Comparison of ENCODE assay signal across 3 worm cellular contexts in genomic region chrV:1223559-1223958, ce11.
TF ChIP-seq lines count a peak whose summit lies in the region.

No protein-coding gene starts in this region.

TF ChIP-seq in whole organism, late embryonic, 69 proteins besides CTCF, POLR2A, EP300 and RAD21:
- TF ChIP-seq unc-42 (tag; optimal IDR thresholded peaks at IDR 0.05; lab: Kevin White, UChicago), result peak; percentile 81
- TF ChIP-seq C08G9.2 (tag; optimal IDR thresholded peaks at IDR 0.05; lab: Kevin White, UChicago), result no peak

TF ChIP-seq in whole organism, midembryonic, 9 proteins besides CTCF, POLR2A, EP300 and RAD21:
- TF ChIP-seq flt-1 (GFP tag; IDR thresholded peaks at IDR 0.05; lab: Robert Waterston, UW) (no peak), ztf-23 (GFP tag; IDR thresholded peaks at IDR 0.05; lab: Robert Waterston, UW) (0 out of 2 replicates have a peak, but pooled peaks have one; percentile 13)
TF ChIP-seq in whole organism, midembryonic: peak in this region for 1.

TF ChIP-seq in whole organism, mixed stage, embryonic, 35 proteins besides CTCF, POLR2A, EP300 and RAD21:
- peak; percentile 98 for TF ChIP-seq ces-1 (GFP tag; optimal IDR thresholded peaks at IDR 0.05; lab: Kevin White, UChicago)
- no peak for TF ChIP-seq ztf-11 (tag; optimal IDR thresholded peaks at IDR 0.05; lab: Kevin White, UChicago)
